Fruit fly (Drosophila melanogaster): ENCODE results near the gene CG13046.

CG13046 gene

dm6 chr3L:16313985-16314384 is 25.8 kb upstream of the CG13046 start, which contains the start of gene CG13062:
TSS of gene CG13062 (plus strand) at chr3L:16314285.
- TF ChIP-seq CG14711 (tag; optimal IDR thresholded peaks at IDR 0.05) (no peak), Mnt (GFP tag; optimal IDR thresholded peaks at IDR 0.05) (no peak), cnc (optimal IDR thresholded peaks at IDR 0.05) (no peak), Clk (GFP tag; optimal IDR thresholded peaks at IDR 0.05) (no peak), CG5204 (GFP tag; optimal IDR thresholded peaks at IDR 0.05) (no peak), CG7045 (GFP tag; optimal IDR thresholded peaks at IDR 0.05) (no peak), CG1620 (GFP tag; optimal IDR thresholded peaks at IDR 0.05) (no peak), Crg-1 (GFP tag; optimal IDR thresholded peaks at IDR 0.05) (no peak), cic (GFP tag; optimal IDR thresholded peaks at IDR 0.05) (no peak), tj (GFP tag; optimal IDR thresholded peaks at IDR 0.05) (no peak), bab1 (GFP tag; optimal IDR thresholded peaks at IDR 0.05) (no peak), CG11617 (GFP tag; optimal IDR thresholded peaks at IDR 0.05) (no peak), CG33017 (tag; optimal IDR thresholded peaks at IDR 0.05) (no peak), toe (GFP tag; optimal IDR thresholded peaks at IDR 0.05) (no peak), ovo (GFP tag; optimal IDR thresholded peaks at IDR 0.05) (no peak)

- TF ChIP-seq CG7101 (tag; optimal IDR thresholded peaks at IDR 0.05) (no peak), CG5204 (GFP tag; optimal IDR thresholded peaks at IDR 0.05) (peak; percentile 32)
These were observed 21.8 kb upstream of the CG13046 start for dm6 chr3L:16309972-16310371.

- TF ChIP-seq CG12768 (GFP tag; optimal IDR thresholded peaks at IDR 0.05) (no peak), CG1620 (GFP tag; optimal IDR thresholded peaks at IDR 0.05) (no peak), pad (GFP tag; optimal IDR thresholded peaks at IDR 0.05) (no peak), Mnt (GFP tag; optimal IDR thresholded peaks at IDR 0.05) (no peak), CG7045 (GFP tag; optimal IDR thresholded peaks at IDR 0.05) (no peak), kay (GFP tag; ENCODE audit: borderline replicate concordance) (no peak), Clk (GFP tag; optimal IDR thresholded peaks at IDR 0.05) (no peak), CG7101 (tag; optimal IDR thresholded peaks at IDR 0.05) (no peak), cic (GFP tag; optimal IDR thresholded peaks at IDR 0.05) (no peak), CG14711 (tag; optimal IDR thresholded peaks at IDR 0.05) (no peak), CG33017 (tag; optimal IDR thresholded peaks at IDR 0.05) (no peak), CG5204 (GFP tag; optimal IDR thresholded peaks at IDR 0.05) (no peak), cnc (optimal IDR thresholded peaks at IDR 0.05) (no peak), toe (GFP tag; optimal IDR thresholded peaks at IDR 0.05) (no peak), bab1 (GFP tag; optimal IDR thresholded peaks at IDR 0.05) (no peak), ovo (GFP tag; optimal IDR thresholded peaks at IDR 0.05) (no peak)
These were observed 20.2 kb upstream of the CG13046 start, which contains the start of gene CG13042 for dm6 chr3L:16308380-16308779. TSS of gene CG13042 (minus strand) at chr3L:16308480.

dm6 chr3L:16305820-16306650 is 17.8 kb upstream of the CG13046 start, which contains the start of the genes CG13043 and CG13063:
TSS of gene CG13043 (minus strand) at chr3L:16305870.
TSS of gene CG13063 (plus strand) at chr3L:16306600.
- TF ChIP-seq CG7101 (tag; optimal IDR thresholded peaks at IDR 0.05) (no peak), Hr96 (GFP tag; optimal IDR thresholded peaks at IDR 0.05) (no peak), pad (GFP tag; optimal IDR thresholded peaks at IDR 0.05) (no peak), CG14711 (tag; optimal IDR thresholded peaks at IDR 0.05) (no peak), CG11617 (GFP tag; optimal IDR thresholded peaks at IDR 0.05) (no peak)

dm6 chr3L:16303982-16304381 is 15.8 kb upstream of the CG13046 start, which contains the start of gene CG43249:
TSS of gene CG43249 (plus strand) at chr3L:16304282.
- TF ChIP-seq Mnt (GFP tag; optimal IDR thresholded peaks at IDR 0.05), result no peak
- no peak for TF ChIP-seq bab1 (GFP tag; optimal IDR thresholded peaks at IDR 0.05)
- TF ChIP-seq CG1620 (GFP tag; optimal IDR thresholded peaks at IDR 0.05), result no peak

dm6 chr3L:16303078-16303477 is 14.9 kb upstream of the CG13046 start, which contains the start of gene CG13044:
TSS of gene CG13044 (minus strand) at chr3L:16303178.
- TF ChIP-seq CG11617 (GFP tag; optimal IDR thresholded peaks at IDR 0.05), result no peak
- TF ChIP-seq CG5204 (GFP tag; optimal IDR thresholded peaks at IDR 0.05), result no peak
- no peak for TF ChIP-seq CG12768 (GFP tag; optimal IDR thresholded peaks at IDR 0.05)
- no peak for TF ChIP-seq Hr96 (GFP tag; optimal IDR thresholded peaks at IDR 0.05)
- TF ChIP-seq ovo (GFP tag; optimal IDR thresholded peaks at IDR 0.05), result no peak
- TF ChIP-seq CG7045 (GFP tag; optimal IDR thresholded peaks at IDR 0.05), result no peak
- no peak for TF ChIP-seq tj (GFP tag; optimal IDR thresholded peaks at IDR 0.05)
- no peak for TF ChIP-seq Crg-1 (GFP tag; optimal IDR thresholded peaks at IDR 0.05)
- no peak for TF ChIP-seq kay (GFP tag; ENCODE audit: borderline replicate concordance)
- TF ChIP-seq pad (GFP tag; optimal IDR thresholded peaks at IDR 0.05), result no peak
- no peak for TF ChIP-seq CG33017 (tag; optimal IDR thresholded peaks at IDR 0.05)
- no peak for TF ChIP-seq cnc (optimal IDR thresholded peaks at IDR 0.05)

- TF ChIP-seq CG12768 (GFP tag; optimal IDR thresholded peaks at IDR 0.05) (no peak), CG7101 (tag; optimal IDR thresholded peaks at IDR 0.05) (no peak), cic (GFP tag; optimal IDR thresholded peaks at IDR 0.05) (no peak), pad (GFP tag; optimal IDR thresholded peaks at IDR 0.05) (no peak), CG1620 (GFP tag; optimal IDR thresholded peaks at IDR 0.05) (no peak), CG14711 (tag; optimal IDR thresholded peaks at IDR 0.05) (no peak), CG7045 (GFP tag; optimal IDR thresholded peaks at IDR 0.05) (no peak), tj (GFP tag; optimal IDR thresholded peaks at IDR 0.05) (no peak), bab1 (GFP tag; optimal IDR thresholded peaks at IDR 0.05) (no peak), CG11617 (GFP tag; optimal IDR thresholded peaks at IDR 0.05) (no peak)
These were observed 12.9 kb upstream of the CG13046 start, which contains the start of gene CG4982 for dm6 chr3L:16301153-16301552. TSS of gene CG4982 (plus strand) at chr3L:16301453.

All from whole organism, adult.